Worm (Caenorhabditis elegans) whole organism, L1 larva: ENCODE results near the gene bet-2.

Experiments used
- ama-1 ChIP-seq: fragments of 150-350 bp; optimal IDR thresholded peaks from 2 replicates; lab custom pipeline; 2014
- nhr-84 ChIP-seq: sonication (generic microtip); optimal IDR thresholded peaks from 2 replicates; lab custom pipeline; 2017; ENCODE audit warnings: missing biosample characterization, missing genetic modification characterization
- pqm-1 ChIP-seq: sonication (generic microtip); optimal IDR thresholded peaks from 3 replicates; lab custom pipeline; 2017; ENCODE audit warnings: missing biosample characterization, missing genetic modification characterization

- TF ChIP-seq pqm-1, result no peak
- TF ChIP-seq ama-1, result no peak
- TF ChIP-seq nhr-84 (tag; lab: Kevin White, UChicago), result no peak
Measured at ce11 chrX:10596420-10596907, 27.4 kb downstream of the bet-2 start.
